Worm (Caenorhabditis elegans): ENCODE measurements around the gene fut-1.

The fut-1 gene

DNA sequence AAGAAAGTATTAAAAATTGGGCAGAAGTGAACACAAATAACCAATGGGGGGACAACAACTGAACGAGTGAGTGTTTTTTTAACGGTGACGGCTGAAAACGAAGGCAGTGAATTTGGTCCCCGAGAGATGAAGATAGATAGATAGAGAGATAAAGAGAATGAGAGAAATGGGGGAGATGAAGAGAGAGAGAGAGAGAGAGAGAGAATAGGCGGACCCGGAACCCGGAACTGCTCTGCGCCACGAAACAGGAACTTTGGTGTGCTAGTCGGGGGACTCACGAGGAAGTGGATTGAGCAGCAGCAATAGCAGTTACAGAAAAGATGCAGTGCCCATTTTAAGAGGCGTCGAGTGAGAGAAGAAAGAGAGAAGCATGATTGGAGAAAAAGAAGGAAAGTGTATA lies 37.0 kb upstream of the fut-1 start:
- TF ChIP-seq nhr-237 (tag; optimal IDR thresholded peaks at IDR 0.05) (no peak), ces-1 (GFP tag; optimal IDR thresholded peaks at IDR 0.05) (peak; percentile 56)

DNA sequence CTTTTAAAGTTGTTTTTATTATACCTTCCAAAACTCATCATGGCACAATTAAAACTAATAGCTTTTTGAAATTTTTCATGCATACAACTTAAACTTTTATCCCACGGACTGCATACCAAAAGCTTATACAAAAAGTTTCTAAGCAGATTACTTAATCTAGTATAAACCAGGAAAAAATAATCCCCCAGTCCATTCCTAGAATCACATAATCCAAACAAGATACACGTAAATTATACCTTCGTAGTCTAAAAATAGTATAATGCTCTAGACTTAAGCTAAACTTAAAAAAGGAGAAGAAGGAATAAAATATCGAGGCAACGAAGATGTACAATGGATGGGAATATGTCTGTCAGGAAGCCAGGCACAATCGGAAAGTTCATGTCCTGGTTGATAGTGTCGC lies 35.8 kb upstream of the fut-1 start:
- TF ChIP-seq ceh-83 (GFP tag; optimal IDR thresholded peaks at IDR 0.05), result no peak
- TF ChIP-seq mep-1 (tag; optimal IDR thresholded peaks at IDR 0.05), result no peak
- TF ChIP-seq sem-2 (GFP tag; optimal IDR thresholded peaks at IDR 0.05), result no peak
- no peak for TF ChIP-seq unc-39 (tag; optimal IDR thresholded peaks at IDR 0.05)

DNA sequence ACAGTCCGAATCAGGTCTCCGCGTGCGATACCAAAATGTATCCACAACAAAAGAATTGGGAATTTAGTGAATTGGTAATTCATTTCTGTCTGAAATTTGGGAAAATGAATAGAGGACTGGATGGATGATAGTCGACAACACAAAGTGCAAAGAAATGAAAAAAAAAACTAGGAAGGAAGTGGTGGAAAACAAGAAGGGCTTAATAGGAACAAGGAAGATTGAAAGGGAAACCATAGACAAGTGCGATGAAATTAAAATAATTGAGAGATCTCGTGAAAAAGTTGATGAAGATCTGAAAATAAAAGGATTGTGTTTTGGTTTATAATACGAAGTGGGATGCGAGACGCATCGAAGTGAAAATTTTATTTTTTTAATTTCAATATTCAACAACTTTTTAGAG lies 34.7 kb upstream of the fut-1 start, which contains the start of gene F07H5.7:
Gene F07H5.7 (minus strand): TSS at position 101 of the 400 bp plus-strand sequence.
- TF ChIP-seq snpc-4 (tag; optimal IDR thresholded peaks at IDR 0.05) (no peak), nhr-12 (tag; optimal IDR thresholded peaks at IDR 0.05) (no peak), sem-2 (GFP tag; optimal IDR thresholded peaks at IDR 0.05) (no peak), flh-1 (GFP tag; optimal IDR thresholded peaks at IDR 0.05) (no peak), ces-1 (GFP tag; optimal IDR thresholded peaks at IDR 0.05) (no peak), mab-5 (tag; optimal IDR thresholded peaks at IDR 0.05) (no peak), ham-2 (GFP tag; optimal IDR thresholded peaks at IDR 0.05) (no peak), elt-3 (tag; optimal IDR thresholded peaks at IDR 0.05) (no peak), elt-1 (tag; optimal IDR thresholded peaks at IDR 0.05; ENCODE audit: borderline replicate concordance, insufficient read depth) (no peak), nhr-237 (tag; optimal IDR thresholded peaks at IDR 0.05) (no peak)

DNA sequence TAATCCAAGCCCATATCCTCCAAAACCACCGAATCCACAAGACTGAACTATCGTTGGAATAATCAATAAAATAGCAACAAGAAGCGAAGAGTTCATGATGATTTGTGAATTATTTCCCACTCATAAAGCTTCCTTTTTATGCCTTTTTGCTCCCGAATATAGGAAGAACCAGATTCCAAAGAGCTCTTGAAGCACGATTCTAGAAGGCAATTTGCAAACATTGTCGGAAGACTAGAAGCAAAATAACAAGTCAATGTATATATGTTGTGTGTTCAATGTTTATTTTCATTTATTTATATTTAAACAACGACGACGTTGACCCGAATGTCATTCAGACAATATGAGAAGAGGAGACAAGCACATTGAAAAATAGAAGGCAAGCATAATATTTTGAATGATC lies 33.2 kb upstream of the fut-1 start, which contains the start of gene idpa-2:
Gene idpa-2 (minus strand): TSS at position 101 of the 400 bp plus-strand sequence.
- TF ChIP-seq M03D4.4 (tag; optimal IDR thresholded peaks at IDR 0.05) (no peak), nhr-2 (tag; optimal IDR thresholded peaks at IDR 0.05) (no peak), mab-5 (tag; optimal IDR thresholded peaks at IDR 0.05) (no peak), unc-39 (tag; optimal IDR thresholded peaks at IDR 0.05) (no peak), blmp-1 (tag; optimal IDR thresholded peaks at IDR 0.05) (no peak)

DNA sequence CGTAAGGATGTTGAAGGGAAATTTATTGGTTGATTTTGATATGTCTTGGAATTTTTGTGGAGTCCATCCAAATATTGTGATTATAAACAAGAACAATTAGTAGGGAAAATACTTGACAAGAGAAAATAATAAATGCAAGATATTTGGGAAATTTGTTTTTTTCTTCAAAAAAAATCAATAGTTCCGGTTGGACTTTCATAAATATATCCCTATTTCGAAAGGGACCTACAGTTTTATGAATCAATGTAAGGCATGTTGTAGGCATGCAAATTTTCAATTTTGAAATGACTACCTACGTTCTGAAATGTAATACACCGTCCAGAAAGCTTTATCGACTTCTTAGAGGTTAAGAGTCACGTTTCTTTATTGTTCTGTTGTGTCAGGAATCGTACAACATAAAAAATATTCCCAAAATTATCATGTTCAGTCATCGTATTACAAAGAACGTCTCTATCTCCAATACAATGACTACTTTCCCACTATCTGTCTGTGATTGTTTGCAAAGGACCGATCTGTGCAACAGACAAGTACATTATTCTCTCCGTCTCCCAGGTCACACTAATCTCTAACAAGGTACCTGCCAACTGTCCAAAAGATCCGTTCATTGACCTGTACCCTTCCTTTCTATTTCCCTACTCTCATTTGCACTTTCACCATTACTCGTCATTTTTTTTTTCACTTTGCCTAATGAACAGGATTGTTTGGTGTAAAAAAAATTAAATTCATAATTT lies 30.6 kb upstream of the fut-1 start, which contains the start of gene F07H5.13:
Gene F07H5.13 (plus strand): TSS at position 730 of the 731 bp plus-strand sequence.
- TF ChIP-seq ztf-11 (tag; optimal IDR thresholded peaks at IDR 0.05), result no peak
- TF ChIP-seq pha-4 (tag; optimal IDR thresholded peaks at IDR 0.05), result no peak
- TF ChIP-seq bed-3 (GFP tag; optimal IDR thresholded peaks at IDR 0.05), result no peak
- TF ChIP-seq nhr-237 (tag; optimal IDR thresholded peaks at IDR 0.05), result no peak
- TF ChIP-seq blmp-1 (tag; optimal IDR thresholded peaks at IDR 0.05), result peak; percentile 10
- no peak for TF ChIP-seq ceh-39 (tag; optimal IDR thresholded peaks at IDR 0.05)
- TF ChIP-seq snpc-4 (tag; optimal IDR thresholded peaks at IDR 0.05), result no peak
- peak; percentile 82 for TF ChIP-seq nhr-2 (tag; optimal IDR thresholded peaks at IDR 0.05)
- peak; percentile 39 for TF ChIP-seq unc-62 (GFP tag; optimal IDR thresholded peaks at IDR 0.05)
- no peak for TF ChIP-seq ceh-43 (GFP tag; optimal IDR thresholded peaks at IDR 0.05)
- peak; percentile 61 for TF ChIP-seq hlh-1 (tag; optimal IDR thresholded peaks at IDR 0.05)
- TF ChIP-seq cnd-1 (tag; optimal IDR thresholded peaks at IDR 0.05), result peak; percentile 21
- no peak for TF ChIP-seq nhr-76 (tag; optimal IDR thresholded peaks at IDR 0.05)
- TF ChIP-seq mep-1 (tag; optimal IDR thresholded peaks at IDR 0.05), result no peak

DNA sequence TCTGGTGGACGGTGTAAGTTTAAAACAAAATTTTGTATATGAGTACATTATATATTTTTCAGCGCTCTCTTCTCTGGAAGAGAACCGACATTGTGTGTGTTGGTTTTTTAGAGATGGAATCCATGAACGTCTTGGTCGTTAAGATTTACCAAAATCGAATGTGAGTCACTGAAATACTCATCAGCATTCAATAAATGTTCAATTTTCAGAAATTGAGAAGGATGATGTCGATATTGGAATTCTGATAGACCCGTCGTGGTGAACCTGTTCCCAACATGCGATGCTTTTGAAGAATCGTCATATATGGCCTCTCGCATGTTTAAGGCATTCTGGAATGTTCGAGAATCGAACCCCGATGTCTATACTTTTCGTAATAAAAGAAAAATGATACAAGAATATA lies 29.4 kb upstream of the fut-1 start:
- no peak for TF ChIP-seq blmp-1 (tag; optimal IDR thresholded peaks at IDR 0.05)

DNA sequence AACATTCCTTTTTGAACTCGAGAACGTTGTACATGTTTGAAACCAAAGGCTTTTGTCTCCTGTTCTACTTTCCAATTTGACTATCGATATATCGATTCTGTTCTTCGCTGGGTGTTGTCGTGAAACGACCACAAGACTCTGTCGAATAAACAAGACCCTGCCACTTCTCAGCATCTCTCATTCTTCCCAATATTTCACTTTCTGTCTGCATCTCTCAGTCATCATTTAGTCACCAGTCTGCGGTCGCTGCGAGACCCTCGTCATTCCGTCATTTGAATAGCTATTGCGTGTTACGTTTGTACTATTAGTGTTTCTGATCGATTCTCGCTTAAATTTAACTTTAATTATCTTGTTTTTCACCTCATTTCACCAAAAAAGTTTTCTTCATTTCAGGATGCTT lies 28.0 kb upstream of the fut-1 start:
- TF ChIP-seq elt-3 (tag; optimal IDR thresholded peaks at IDR 0.05) (peak; percentile 21), nhr-2 (tag; optimal IDR thresholded peaks at IDR 0.05) (peak; percentile 55), sem-2 (GFP tag; optimal IDR thresholded peaks at IDR 0.05) (no peak), M03D4.4 (tag; optimal IDR thresholded peaks at IDR 0.05) (no peak), pha-4 (tag; optimal IDR thresholded peaks at IDR 0.05) (peak; percentile 97), ztf-11 (tag; optimal IDR thresholded peaks at IDR 0.05) (peak; percentile 58), lin-13 (tag; optimal IDR thresholded peaks at IDR 0.05) (peak; percentile 67), snpc-4 (tag; optimal IDR thresholded peaks at IDR 0.05) (no peak), flh-1 (GFP tag; optimal IDR thresholded peaks at IDR 0.05) (no peak), ceh-83 (GFP tag; optimal IDR thresholded peaks at IDR 0.05) (no peak), drap-1 (GFP tag; optimal IDR thresholded peaks at IDR 0.05) (peak; percentile 24), mls-2 (tag; optimal IDR thresholded peaks at IDR 0.05) (no peak), unc-62 (GFP tag; optimal IDR thresholded peaks at IDR 0.05) (peak; percentile 93), unc-39 (tag; optimal IDR thresholded peaks at IDR 0.05) (no peak), ham-2 (GFP tag; optimal IDR thresholded peaks at IDR 0.05) (peak; percentile 44), bed-3 (GFP tag; optimal IDR thresholded peaks at IDR 0.05) (no peak), zip-8 (tag; optimal IDR thresholded peaks at IDR 0.05) (peak; percentile 55), unc-120 (tag; optimal IDR thresholded peaks at IDR 0.05; ENCODE audit: poor library complexity, severe bottlenecking) (peak; percentile 10), nhr-12 (tag; optimal IDR thresholded peaks at IDR 0.05) (no peak), blmp-1 (tag; optimal IDR thresholded peaks at IDR 0.05) (no peak), nhr-237 (tag; optimal IDR thresholded peaks at IDR 0.05) (peak; percentile 87), mep-1 (tag; optimal IDR thresholded peaks at IDR 0.05) (peak; percentile 89), ces-1 (GFP tag; optimal IDR thresholded peaks at IDR 0.05) (peak; percentile 82), nhr-28 (tag; optimal IDR thresholded peaks at IDR 0.05) (no peak), lin-32 (GFP tag; optimal IDR thresholded peaks at IDR 0.05) (no peak), sptf-1 (tag; optimal IDR thresholded peaks at IDR 0.05) (peak; percentile 18), lsy-2 (tag; optimal IDR thresholded peaks at IDR 0.05) (peak; percentile 77), ceh-43 (GFP tag; optimal IDR thresholded peaks at IDR 0.05) (no peak)
